Worm (Caenorhabditis elegans) whole organism, late embryonic: ENCODE data around the gene nas-31.

Experiments used
- C38D4.7 ChIP-seq: fragments of 200-800 bp; sonication (Bioruptor generic); optimal IDR thresholded peaks from 2 replicates; lab custom pipeline; 2018; ENCODE audit warnings: mild to moderate bottlenecking, missing genetic modification characterization, moderate library complexity, missing compliant biosample characterization
- F13H6.1 ChIP-seq: sonication (generic microtip); optimal IDR thresholded peaks from 2 replicates; lab custom pipeline; 2016; ENCODE audit warnings: missing genetic modification characterization, missing compliant biosample characterization
- K02D7.2 ChIP-seq: sonication (generic microtip); optimal IDR thresholded peaks from 2 replicates; lab custom pipeline; 2017; ENCODE audit warnings: mild to moderate bottlenecking, missing genetic modification characterization, missing compliant biosample characterization
- Y22D7AL.16 ChIP-seq: sonication (generic microtip); optimal IDR thresholded peaks from 2 replicates; lab custom pipeline; 2016; ENCODE audit warnings: missing genetic modification characterization, missing compliant biosample characterization
- ama-1 ChIP-seq: fragments of 150-350 bp; optimal IDR thresholded peaks from 2 replicates; lab custom pipeline; 2014
- ceh-14 ChIP-seq: sonication (generic microtip); optimal IDR thresholded peaks from 2 replicates; lab custom pipeline; 2016; ENCODE audit warnings: missing genotype, missing genetic modification characterization, missing compliant biosample characterization
- ceh-18 ChIP-seq: sonication (generic microtip); optimal IDR thresholded peaks from 2 replicates; lab custom pipeline; 2016; ENCODE audit warnings: missing genetic modification characterization, missing compliant biosample characterization
- ceh-19 ChIP-seq: fragments of 200-800 bp; sonication (Bioruptor generic); optimal IDR thresholded peaks from 2 replicates; lab custom pipeline; 2018; ENCODE audit warnings: mild to moderate bottlenecking, missing genetic modification characterization, missing compliant biosample characterization
- ceh-2 ChIP-seq: sonication (generic microtip); optimal IDR thresholded peaks from 2 replicates; lab custom pipeline; 2016; ENCODE audit warnings: missing genotype, missing genetic modification characterization, missing compliant biosample characterization
- ceh-24 ChIP-seq: sonication (generic microtip); optimal IDR thresholded peaks from 2 replicates; lab custom pipeline; 2016; ENCODE audit warnings: mild to moderate bottlenecking, missing genetic modification characterization, missing compliant biosample characterization
- ceh-30 ChIP-seq: fragments of 150-350 bp; optimal IDR thresholded peaks from 2 replicates; lab custom pipeline; 2014; ENCODE audit warnings: missing biosample characterization, missing genetic modification characterization
- ceh-34 ChIP-seq: sonication (generic microtip); optimal IDR thresholded peaks from 2 replicates; lab custom pipeline; 2016; ENCODE audit warnings: mild to moderate bottlenecking, missing genetic modification characterization, missing compliant biosample characterization
- ceh-45 ChIP-seq: fragments of 200-800 bp; sonication (Bioruptor generic); IDR thresholded peaks from 2 replicates; pipeline ENCODE4 v1.3.6; 2022; ENCODE audit warnings: missing genetic modification reagents, missing genetic modification characterization, missing compliant biosample characterization
- dmd-4 ChIP-seq: sonication (generic microtip); optimal IDR thresholded peaks from 2 replicates; lab custom pipeline; 2016; ENCODE audit warnings: borderline replicate concordance, missing genetic modification characterization, missing compliant biosample characterization
- elt-2 ChIP-seq: sonication (generic microtip); optimal IDR thresholded peaks from 2 replicates; lab custom pipeline; 2016; ENCODE audit warnings: missing genetic modification reagents, missing genetic modification characterization, missing compliant biosample characterization
- ets-4 ChIP-seq: sonication (generic microtip); optimal IDR thresholded peaks from 2 replicates; lab custom pipeline; 2016; ENCODE audit warnings: missing genetic modification characterization, missing compliant biosample characterization
- eyg-1 ChIP-seq: sonication (generic microtip); optimal IDR thresholded peaks from 2 replicates; lab custom pipeline; 2016; ENCODE audit warnings: missing genotype, missing genetic modification characterization, missing compliant biosample characterization
- fkh-6 ChIP-seq: sonication (generic microtip); optimal IDR thresholded peaks from 2 replicates; lab custom pipeline; 2016; ENCODE audit warnings: missing genetic modification characterization, missing compliant biosample characterization
- hlh-13 ChIP-seq: fragments of 200-800 bp; sonication (Bioruptor generic); optimal IDR thresholded peaks from 2 replicates; lab custom pipeline; 2018; ENCODE audit warnings: mild to moderate bottlenecking, missing genetic modification characterization, missing compliant biosample characterization
- hlh-15 ChIP-seq: sonication (generic microtip); optimal IDR thresholded peaks from 2 replicates; lab custom pipeline; 2016; ENCODE audit warnings: missing genetic modification characterization, missing compliant biosample characterization
- hlh-6 ChIP-seq: sonication (generic microtip); optimal IDR thresholded peaks from 2 replicates; lab custom pipeline; 2016; ENCODE audit warnings: missing genotype, missing genetic modification characterization, missing compliant biosample characterization
- hlh-8 ChIP-seq: sonication (generic microtip); optimal IDR thresholded peaks from 2 replicates; lab custom pipeline; 2016; ENCODE audit warnings: missing genotype, missing genetic modification characterization, missing compliant biosample characterization
- madf-2 ChIP-seq: sonication (generic microtip); optimal IDR thresholded peaks from 2 replicates; lab custom pipeline; 2017; ENCODE audit warnings: missing genetic modification characterization, missing compliant biosample characterization
- nfya-1 ChIP-seq: sonication (generic microtip); optimal IDR thresholded peaks from 2 replicates; lab custom pipeline; 2017; ENCODE audit warnings: missing genetic modification characterization, mild to moderate bottlenecking, missing compliant biosample characterization, antibody characterized with exemption, moderate library complexity
- nhr-11 ChIP-seq: fragments of 150-350 bp; optimal IDR thresholded peaks from 2 replicates; lab custom pipeline; 2014; ENCODE audit warnings: missing biosample characterization, missing genetic modification characterization
- nhr-232 ChIP-seq: sonication (generic microtip); optimal IDR thresholded peaks from 2 replicates; lab custom pipeline; 2016; ENCODE audit warnings: missing genetic modification characterization, missing compliant biosample characterization
- npax-4 ChIP-seq: sonication (generic microtip); optimal IDR thresholded peaks from 2 replicates; lab custom pipeline; 2016; ENCODE audit warnings: missing genetic modification characterization, missing compliant biosample characterization
- pag-3 ChIP-seq: sonication (generic microtip); optimal IDR thresholded peaks from 2 replicates; lab custom pipeline; 2016; ENCODE audit warnings: missing compliant biosample characterization, missing genetic modification characterization, borderline replicate concordance
- pha-4 ChIP-seq: fragments of 150-350 bp; optimal IDR thresholded peaks from 2 replicates; lab custom pipeline; 2018; ENCODE audit warnings: missing biosample characterization, missing genetic modification reagents, missing genetic modification characterization
- pqm-1 ChIP-seq: sonication (generic microtip); optimal IDR thresholded peaks from 2 replicates; lab custom pipeline; 2016; ENCODE audit warnings: missing genetic modification characterization, missing compliant biosample characterization
- ref-2 ChIP-seq: sonication (generic microtip); optimal IDR thresholded peaks from 2 replicates; lab custom pipeline; 2016; ENCODE audit warnings: missing genetic modification characterization, missing compliant biosample characterization
- sdc-2 ChIP-seq: sonication (generic microtip); optimal IDR thresholded peaks from 2 replicates; lab custom pipeline; 2016; ENCODE audit warnings: missing genotype, missing genetic modification characterization, missing compliant biosample characterization
- sox-2 ChIP-seq: fragments of 200-800 bp; sonication (Bioruptor generic); IDR thresholded peaks from 2 replicates; pipeline ENCODE4 v1.3.6; 2022; ENCODE audit warnings: missing genetic modification reagents, missing genetic modification characterization, missing compliant biosample characterization
- sox-4 ChIP-seq: sonication (generic microtip); optimal IDR thresholded peaks from 2 replicates; lab custom pipeline; 2017; ENCODE audit warnings: mild to moderate bottlenecking, missing genetic modification characterization, inconsistent platforms, missing compliant biosample characterization
- tbx-2 ChIP-seq: sonication (generic microtip); optimal IDR thresholded peaks from 2 replicates; lab custom pipeline; 2016; ENCODE audit warnings: missing genetic modification characterization, missing compliant biosample characterization
- unc-3 ChIP-seq, 2 experiments: fragments of 200-800 bp in 1 of 2; sonication (Bioruptor generic) in 1 of 2; sonication (generic microtip) in 1 of 2; conservative IDR thresholded peaks in 1 of 2; optimal IDR thresholded peaks in 1 of 2; 2 replicates each; pipeline versions ENCODE4 v1.3.6 to Lab custom; 2016 to 2022; ENCODE audit warnings: missing compliant biosample characterization in 2 of 2, missing genetic modification characterization in 2 of 2, missing genetic modification reagents in 1 of 2
- unc-55 ChIP-seq: sonication (generic microtip); optimal IDR thresholded peaks from 2 replicates; lab custom pipeline; 2017; ENCODE audit warnings: missing biosample characterization, missing genetic modification reagents, missing genetic modification characterization
- ztf-16 ChIP-seq: sonication (generic microtip); optimal IDR thresholded peaks from 2 replicates; lab custom pipeline; 2017; ENCODE audit warnings: missing genetic modification characterization, missing compliant biosample characterization

Gene nas-31

DNA sequence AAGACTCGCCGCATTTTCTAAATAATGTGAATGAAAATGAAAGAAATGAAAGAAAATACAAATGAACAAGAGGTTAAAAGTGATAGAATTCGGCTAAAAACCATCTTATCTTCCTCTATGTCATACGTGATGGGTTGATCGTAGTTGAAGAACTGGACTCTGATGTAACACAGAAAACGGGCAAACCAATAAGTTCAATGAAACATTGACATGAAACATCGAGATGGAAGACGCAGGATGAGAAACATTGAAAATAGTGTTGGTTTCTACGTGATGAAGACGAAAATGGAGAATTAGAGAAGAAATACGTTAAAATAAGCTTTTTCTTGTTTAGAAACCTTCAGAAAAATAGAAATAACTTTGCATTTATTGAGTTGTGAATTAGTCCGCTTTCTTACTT lies 30.7 kb downstream of the nas-31 start, which contains the start of gene F32D8.12:
Gene F32D8.12 (minus strand): TSS at position 48 of the 400 bp plus-strand sequence.
- TF ChIP-seq ceh-30 (tag; lab: Kevin White, UChicago) (no peak), eyg-1 (tag; lab: Kevin White, UChicago) (no peak), nhr-232 (tag; lab: Kevin White, UChicago) (no peak), sox-2 (GFP tag; lab: Robert Waterston, UW) (no peak), hlh-13 (GFP tag; lab: Kevin White, UChicago) (no peak), ets-4 (tag; lab: Kevin White, UChicago) (no peak), nhr-11 (tag; lab: Kevin White, UChicago) (no peak), ref-2 (tag; lab: Kevin White, UChicago) (no peak)
- TF ChIP-seq, all 69 proteins: peak for 0

DNA sequence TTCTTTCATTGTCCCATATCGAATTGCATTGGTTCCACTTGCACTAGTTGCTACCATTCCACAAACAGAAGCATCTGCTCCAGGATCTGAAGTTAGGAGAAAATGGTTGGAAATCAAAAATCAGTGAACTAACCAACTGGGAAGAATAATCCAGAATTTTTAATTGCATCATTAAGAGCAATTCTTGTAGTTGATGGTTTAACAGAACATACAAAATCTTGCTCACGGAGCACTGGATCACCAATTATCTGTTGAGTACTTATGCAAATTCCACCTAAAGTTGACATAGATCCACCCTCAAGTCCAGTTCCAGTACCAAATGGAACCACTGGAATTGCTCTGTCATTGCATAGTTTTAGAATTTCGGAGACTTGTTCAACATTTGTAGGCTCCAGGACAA lies 31.9 kb downstream of the nas-31 start:
- TF ChIP-seq sox-4 (tag; lab: Kevin White, UChicago) (no peak), fkh-6 (tag; lab: Kevin White, UChicago) (no peak), C38D4.7 (GFP tag; lab: Kevin White, UChicago) (no peak), ama-1 (no peak), ceh-19 (GFP tag; lab: Kevin White, UChicago) (no peak), Y22D7AL.16 (tag; lab: Kevin White, UChicago) (no peak), dmd-4 (no peak), ceh-34 (no peak), hlh-8 (tag; lab: Kevin White, UChicago) (no peak), unc-55 (GFP tag; lab: Kevin White, UChicago) (no peak)

DNA sequence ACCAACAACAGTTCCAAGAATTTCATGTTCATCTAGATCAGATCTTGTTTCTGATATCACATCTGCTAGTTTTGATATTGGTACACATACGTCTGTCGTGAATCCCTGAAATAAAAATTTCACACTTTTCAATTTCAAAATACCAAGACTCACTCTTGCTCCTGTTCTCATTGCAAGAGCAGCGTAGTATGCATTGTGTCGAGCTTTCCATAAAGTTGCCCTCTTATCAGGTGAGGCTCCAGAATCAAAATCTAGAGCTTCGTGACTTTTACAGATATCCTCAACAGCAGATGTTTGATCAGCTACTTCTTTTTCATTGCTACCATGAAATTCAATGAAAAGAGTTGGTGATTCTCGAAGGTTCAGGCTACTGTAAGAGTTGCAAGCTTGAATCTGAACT lies 32.6 kb downstream of the nas-31 start, which contains the start of gene F32D8.11:
Gene F32D8.11 (minus strand): TSS at position 101 of the 400 bp plus-strand sequence.
- TF ChIP-seq ceh-34 (no peak), npax-4 (tag; lab: Kevin White, UChicago) (no peak), ceh-18 (tag; lab: Kevin White, UChicago) (no peak), pqm-1 (tag; lab: Kevin White, UChicago) (no peak), ceh-45 (GFP tag; lab: Robert Waterston, UW) (no peak), ceh-30 (tag; lab: Kevin White, UChicago) (no peak), ref-2 (tag; lab: Kevin White, UChicago) (no peak), K02D7.2 (no peak), pha-4 (tag; lab: Kevin White, UChicago) (no peak)

DNA sequence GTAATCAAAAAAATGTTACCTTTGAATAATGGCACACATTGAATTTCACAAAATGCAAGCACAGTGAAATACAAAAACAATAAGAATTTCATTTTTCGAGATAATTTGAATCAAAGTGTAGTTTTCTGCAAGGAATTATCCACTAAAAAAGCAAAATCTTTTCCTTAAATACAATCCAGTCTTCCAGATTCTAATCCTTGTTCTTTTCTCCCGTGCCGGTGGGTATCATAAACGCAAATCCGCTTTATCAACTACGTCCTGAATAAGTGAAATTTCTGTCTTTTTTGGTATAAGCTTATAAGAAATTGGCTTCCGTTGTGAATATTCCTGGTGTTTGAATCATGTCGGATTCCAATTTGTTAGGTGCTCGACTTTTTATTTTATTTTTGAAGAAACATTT lies 33.5 kb downstream of the nas-31 start:
- no peak for TF ChIP-seq sox-4 (tag; lab: Kevin White, UChicago)
- TF ChIP-seq unc-3 (GFP tag; conservative IDR thresholded peaks at IDR 0.05; lab: Robert Waterston, UW) = no peak
- TF ChIP-seq unc-3 (tag; optimal IDR thresholded peaks at IDR 0.05; lab: Kevin White, UChicago) = no peak
- no peak for TF ChIP-seq pag-3 (tag; lab: Kevin White, UChicago)
- no peak for TF ChIP-seq nfya-1 (tag; lab: Kevin White, UChicago)
- no peak for TF ChIP-seq hlh-6 (tag; lab: Kevin White, UChicago)
- no peak for TF ChIP-seq dmd-4

DNA sequence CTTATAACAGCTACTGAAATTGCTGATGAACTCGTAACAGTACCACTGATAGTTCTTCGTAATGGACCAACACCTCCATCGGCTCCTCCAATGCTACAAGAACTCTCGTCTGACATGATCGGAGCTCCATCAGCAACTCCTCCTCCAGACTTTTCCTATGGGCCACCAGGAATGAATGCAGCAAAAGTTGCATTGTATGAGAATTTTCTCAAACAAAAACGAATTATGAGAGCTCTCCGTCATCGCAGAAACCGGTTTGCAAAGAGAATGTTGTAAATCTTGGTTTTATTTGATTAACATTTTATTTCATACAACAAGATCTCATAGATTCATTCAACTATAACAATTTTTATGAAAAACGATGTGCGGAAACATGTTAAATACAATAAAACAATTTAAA lies 34.1 kb downstream of the nas-31 start:
- no peak for TF ChIP-seq hlh-15
- no peak for TF ChIP-seq tbx-2 (tag; lab: Kevin White, UChicago)
- no peak for TF ChIP-seq ceh-24 (tag; lab: Kevin White, UChicago)
- TF ChIP-seq madf-2 (tag; lab: Kevin White, UChicago) = no peak
- TF ChIP-seq pqm-1 (tag; lab: Kevin White, UChicago) = no peak
- no peak for TF ChIP-seq ceh-14 (tag; lab: Kevin White, UChicago)
- no peak for TF ChIP-seq F13H6.1 (tag; lab: Kevin White, UChicago)
- TF ChIP-seq sdc-2 (tag; lab: Kevin White, UChicago) = no peak
- TF ChIP-seq nhr-232 (tag; lab: Kevin White, UChicago) = no peak
- no peak for TF ChIP-seq ztf-16 (tag; lab: Kevin White, UChicago)
- TF ChIP-seq ref-2 (tag; lab: Kevin White, UChicago) = no peak
- TF ChIP-seq sox-2 (GFP tag; lab: Robert Waterston, UW) = no peak
- TF ChIP-seq ceh-2 = no peak
- no peak for TF ChIP-seq elt-2 (tag; lab: Kevin White, UChicago)
